Worm (Caenorhabditis elegans): ENCODE results near the gene rpl-15.

- TF ChIP-seq aly-2 (tag; optimal IDR thresholded peaks at IDR 0.05), result no peak
- TF ChIP-seq ceh-28 (tag; optimal IDR thresholded peaks at IDR 0.05), result no peak
- no peak for TF ChIP-seq nhr-28 (tag; optimal IDR thresholded peaks at IDR 0.05)
- no peak for TF ChIP-seq elt-1 (tag; optimal IDR thresholded peaks at IDR 0.05)
- no peak for TF ChIP-seq ZK546.5 (tag; optimal IDR thresholded peaks at IDR 0.05)
- no peak for TF ChIP-seq pha-4 (tag; optimal IDR thresholded peaks at IDR 0.05)
- no peak for TF ChIP-seq unc-62 (GFP tag; optimal IDR thresholded peaks at IDR 0.05)
- no peak for TF ChIP-seq nhr-12 (tag; optimal IDR thresholded peaks at IDR 0.05)
- TF ChIP-seq snpc-4 (tag; optimal IDR thresholded peaks at IDR 0.05), result no peak
- TF ChIP-seq nhr-237 (tag; optimal IDR thresholded peaks at IDR 0.05), result no peak
- no peak for TF ChIP-seq ztf-4 (tag; optimal IDR thresholded peaks at IDR 0.05)
These were observed 10.9 kb downstream of the rpl-15 start for ce11 chrIV:643481-643880.
